Fruit fly (Drosophila melanogaster) whole organism, embryonic: Measurements from ENCODE around the gene CG18281.

Experiments used
- Adf1 ChIP-seq: fragments of 200-800 bp; sonication (Bioruptor generic); IDR thresholded peaks from 2 replicates; pipeline ENCODE4 v1.3.6; 2022; ENCODE audit warnings: missing biosample characterization, missing genetic modification characterization
- CG10147 ChIP-seq: fragments of 200-800 bp; sonication (Bioruptor generic); optimal IDR thresholded peaks from 2 replicates; lab custom pipeline; 2019; ENCODE audit warnings: missing biosample characterization, mild to moderate bottlenecking, missing genetic modification characterization, moderate library complexity
- CG10274 ChIP-seq: fragments of 200-800 bp; sonication (Bioruptor generic); optimal IDR thresholded peaks from 3 replicates; lab custom pipeline; 2017; ENCODE audit warnings: missing biosample characterization, mild to moderate bottlenecking, missing genetic modification characterization
- CG11085 ChIP-seq: fragments of 200-800 bp; sonication (Bioruptor generic); IDR thresholded peaks from 2 replicates; pipeline ENCODE4 v1.3.6; 2022; ENCODE audit warnings: missing biosample characterization, missing genetic modification characterization
- CG11456 ChIP-seq: fragments of 200-800 bp; sonication (Bioruptor generic); IDR thresholded peaks from 3 replicates; pipeline ENCODE4 v1.3.6; 2022; ENCODE audit warnings: missing biosample characterization, missing genetic modification characterization
- CG11560 ChIP-seq: fragments of 200-800 bp; sonication (Bioruptor generic); IDR thresholded peaks from 3 replicates; pipeline ENCODE4 v1.3.6; 2022; ENCODE audit warnings: missing biosample characterization, missing genetic modification characterization
- CG13894 ChIP-seq: fragments of 200-800 bp; sonication (Bioruptor generic); optimal IDR thresholded peaks from 3 replicates; lab custom pipeline; 2018; ENCODE audit warnings: missing biosample characterization, mild to moderate bottlenecking, missing genetic modification characterization, moderate library complexity
- CG14965 ChIP-seq: fragments of 200-800 bp; sonication (Bioruptor generic); optimal IDR thresholded peaks from 2 replicates; lab custom pipeline; 2016; ENCODE audit warnings: missing biosample characterization, missing genetic modification characterization, borderline replicate concordance
- CG1529 ChIP-seq: fragments of 200-800 bp; sonication (Bioruptor generic); optimal IDR thresholded peaks from 3 replicates; lab custom pipeline; 2018; ENCODE audit warnings: missing biosample characterization, missing genetic modification characterization
- CG17829 ChIP-seq: fragments of 200-800 bp; optimal IDR thresholded peaks from 2 replicates; lab custom pipeline; 2019; ENCODE audit warnings: missing biosample characterization, mild to moderate bottlenecking, missing genetic modification characterization, moderate library complexity
- CG18262 ChIP-seq: fragments of 200-800 bp; optimal IDR thresholded peaks from 3 replicates; lab custom pipeline; 2019; ENCODE audit warnings: missing biosample characterization, mild to moderate bottlenecking, missing genetic modification characterization, moderate library complexity
- CG18619 ChIP-seq: fragments of 200-800 bp; sonication (Bioruptor generic); optimal IDR thresholded peaks from 3 replicates; lab custom pipeline; 2017; ENCODE audit warnings: missing biosample characterization, mild to moderate bottlenecking, missing genetic modification characterization
- CG2889 ChIP-seq: fragments of 200-800 bp; sonication (Bioruptor generic); IDR thresholded peaks from 3 replicates; pipeline ENCODE4 v1.3.6; 2022; ENCODE audit warnings: missing biosample characterization, missing genetic modification characterization
- CG32772 ChIP-seq: fragments of 200-800 bp; sonication (Bioruptor generic); IDR thresholded peaks from 2 replicates; pipeline ENCODE4 v1.3.6; 2022; ENCODE audit warnings: missing biosample characterization, missing genetic modification characterization
- CG33213 ChIP-seq: fragments of 200-800 bp; sonication (Bioruptor generic); optimal IDR thresholded peaks from 3 replicates; lab custom pipeline; 2016; ENCODE audit warnings: missing biosample characterization, missing genetic modification characterization
- CG42726 ChIP-seq: fragments of 200-800 bp; sonication (Bioruptor generic); IDR thresholded peaks from 2 replicates; pipeline ENCODE4 v1.3.6; 2022; ENCODE audit warnings: missing biosample characterization, missing genetic modification characterization; ENCODE audit not compliant: partially characterized antibody
- CG43689 ChIP-seq: fragments of 200-800 bp; sonication (Bioruptor generic); IDR thresholded peaks from 2 replicates; pipeline ENCODE4 v1.3.6; 2022; ENCODE audit warnings: missing biosample characterization, missing genetic modification characterization
- CG4854 ChIP-seq: fragments of 200-800 bp; sonication (Bioruptor generic); optimal IDR thresholded peaks from 2 replicates; lab custom pipeline; 2016; ENCODE audit warnings: missing biosample characterization, missing genetic modification characterization, inconsistent platforms
- CG5245 ChIP-seq: fragments of 200-800 bp; sonication (Bioruptor generic); optimal IDR thresholded peaks from 3 replicates; lab custom pipeline; 2016; ENCODE audit warnings: missing biosample characterization, missing genetic modification characterization
- CG5953 ChIP-seq: fragments of 200-800 bp; sonication (Bioruptor generic); IDR thresholded peaks from 2 replicates; pipeline ENCODE4 v1.3.6; 2022; ENCODE audit warnings: missing biosample characterization, missing genetic modification characterization
- CG8388 ChIP-seq: fragments of 200-800 bp; sonication (Bioruptor generic); optimal IDR thresholded peaks from 2 replicates; lab custom pipeline; 2019; ENCODE audit warnings: missing biosample characterization, mild to moderate bottlenecking, missing genetic modification characterization, moderate library complexity
- CG8478 ChIP-seq: fragments of >200 bp; optimal IDR thresholded peaks from 2 replicates; lab custom pipeline; 2018
- CHES-1-like ChIP-seq: fragments of 200-800 bp; sonication (Bioruptor generic); optimal IDR thresholded peaks from 2 replicates; lab custom pipeline; 2016; ENCODE audit warnings: missing biosample characterization, missing genetic modification characterization
- CTCF ChIP-seq: fragments of 200-800 bp; sonication (Bioruptor generic); optimal IDR thresholded peaks from 2 replicates; lab custom pipeline; 2017; ENCODE audit warnings: missing biosample characterization, mild to moderate bottlenecking, missing genetic modification characterization, moderate library complexity
- Dref ChIP-seq: fragments of 200-800 bp; sonication (Bioruptor generic); IDR thresholded peaks from 2 replicates; pipeline ENCODE4 v1.3.6; 2022; ENCODE audit warnings: missing biosample characterization, missing genetic modification characterization
- Fer3 ChIP-seq: fragments of 200-800 bp; sonication (Bioruptor generic); optimal IDR thresholded peaks from 2 replicates; lab custom pipeline; 2018; ENCODE audit warnings: missing biosample characterization, mild to moderate bottlenecking, missing genetic modification characterization, moderate library complexity
- HLH4C ChIP-seq: fragments of 200-800 bp; sonication (Bioruptor generic); IDR thresholded peaks from 3 replicates; pipeline ENCODE4 v1.3.6; 2022; ENCODE audit warnings: missing biosample characterization, missing genetic modification characterization; ENCODE audit not compliant: partially characterized antibody
- HmgZ ChIP-seq: fragments of 200-800 bp; sonication (Bioruptor generic); optimal IDR thresholded peaks from 2 replicates; lab custom pipeline; 2018; ENCODE audit warnings: missing biosample characterization, mild to moderate bottlenecking, missing genetic modification characterization
- Mad ChIP-seq: fragments of 200-800 bp; sonication (Bioruptor generic); optimal IDR thresholded peaks from 2 replicates; lab custom pipeline; 2016; ENCODE audit warnings: missing biosample characterization, missing genetic modification characterization
- NFAT ChIP-seq: fragments of 200-800 bp; sonication (Bioruptor generic); IDR thresholded peaks from 2 replicates; pipeline ENCODE4 v1.3.6; 2022; ENCODE audit warnings: missing biosample characterization, missing genetic modification characterization
- Opbp ChIP-seq: fragments of 200-800 bp; sonication (Bioruptor generic); IDR thresholded peaks from 3 replicates; pipeline ENCODE4 v1.3.6; 2022; ENCODE audit warnings: missing biosample characterization, missing genetic modification characterization; ENCODE audit not compliant: partially characterized antibody
- PHDP ChIP-seq: fragments of 200-800 bp; sonication (Bioruptor generic); optimal IDR thresholded peaks from 3 replicates; lab custom pipeline; 2018; ENCODE audit warnings: missing biosample characterization, mild to moderate bottlenecking, missing genetic modification characterization, moderate library complexity
- Ssrp ChIP-seq: fragments of 200-800 bp; sonication (Bioruptor generic); optimal IDR thresholded peaks from 2 replicates; lab custom pipeline; 2018; ENCODE audit warnings: missing biosample characterization, mild to moderate bottlenecking, missing genetic modification characterization, moderate library complexity
- Vsx1 ChIP-seq: fragments of 200-800 bp; sonication (Bioruptor generic); optimal IDR thresholded peaks from 2 replicates; lab custom pipeline; 2017; ENCODE audit warnings: missing biosample characterization, mild to moderate bottlenecking, missing genetic modification characterization, missing genetic modification reagents
- ash1 ChIP-seq: fragments of 200-800 bp; sonication (Bioruptor generic); optimal IDR thresholded peaks from 2 replicates; lab custom pipeline; 2018; ENCODE audit warnings: missing biosample characterization, mild to moderate bottlenecking, missing genetic modification characterization
- bcd ChIP-seq: fragments of 200-800 bp; sonication (Bioruptor generic); optimal IDR thresholded peaks from 2 replicates; lab custom pipeline; 2017; ENCODE audit warnings: missing biosample characterization, mild to moderate bottlenecking, missing genetic modification characterization
- crp ChIP-seq, 2 experiments: fragments of 200-800 bp; sonication (Bioruptor generic); optimal IDR thresholded peaks; 2 replicates in 1 of 2; 3 replicates in 1 of 2; lab custom pipeline; 2017; ENCODE audit warnings: missing biosample characterization in 2 of 2, missing genetic modification characterization in 2 of 2, mild to moderate bottlenecking in 1 of 2, moderate library complexity in 1 of 2
- dan ChIP-seq: fragments of 200-800 bp; sonication (Bioruptor generic); IDR thresholded peaks from 2 replicates; pipeline ENCODE4 v1.3.6; 2022; ENCODE audit warnings: missing biosample characterization, missing genetic modification characterization
- dm ChIP-seq: fragments of 200-800 bp; sonication (Bioruptor generic); optimal IDR thresholded peaks from 3 replicates; lab custom pipeline; 2016; ENCODE audit warnings: missing biosample characterization, missing genetic modification characterization
- dpn ChIP-seq, 2 experiments: fragments of 200-800 bp; sonication (Bioruptor generic); optimal IDR thresholded peaks; 3 replicates each; lab custom pipeline; 2016; ENCODE audit warnings: missing biosample characterization in 2 of 2, missing genetic modification characterization in 2 of 2
- ewg ChIP-seq: fragments of 200-800 bp; sonication (Bioruptor generic); optimal IDR thresholded peaks from 3 replicates; lab custom pipeline; 2017; ENCODE audit warnings: mild to moderate bottlenecking, missing biosample characterization, missing genetic modification reagents, missing genetic modification characterization
- gt ChIP-seq: fragments of 200-800 bp; sonication (Bioruptor generic); IDR thresholded peaks from 2 replicates; pipeline ENCODE4 v1.3.6; 2022; ENCODE audit warnings: missing biosample characterization, missing genetic modification characterization
- ken ChIP-seq: fragments of 200-800 bp; sonication (Bioruptor generic); IDR thresholded peaks from 3 replicates; pipeline ENCODE4 v1.3.6; 2022; ENCODE audit warnings: missing biosample characterization, missing genetic modification characterization
- mam ChIP-seq: fragments of 200-800 bp; sonication (Bioruptor generic); optimal IDR thresholded peaks from 3 replicates; lab custom pipeline; 2016; ENCODE audit warnings: missing biosample characterization, missing genetic modification characterization
- nmo ChIP-seq: fragments of 200-800 bp; sonication (Bioruptor generic); optimal IDR thresholded peaks from 2 replicates; lab custom pipeline; 2018; ENCODE audit warnings: missing biosample characterization, mild to moderate bottlenecking, missing genetic modification characterization, moderate library complexity
- p53 ChIP-seq: fragments of 200-800 bp; sonication (Bioruptor generic); optimal IDR thresholded peaks from 2 replicates; lab custom pipeline; 2016; ENCODE audit warnings: missing biosample characterization, missing genetic modification characterization
- pho ChIP-seq: fragments of 200-800 bp; sonication (Bioruptor generic); optimal IDR thresholded peaks from 2 replicates; lab custom pipeline; 2016; ENCODE audit warnings: missing biosample characterization, missing genetic modification characterization
- pum ChIP-seq: fragments of 200-800 bp; sonication (Bioruptor generic); optimal IDR thresholded peaks from 2 replicates; lab custom pipeline; 2016; ENCODE audit warnings: missing biosample characterization, missing genetic modification characterization
- repo ChIP-seq: fragments of 200-800 bp; sonication (Bioruptor generic); optimal IDR thresholded peaks from 2 replicates; lab custom pipeline; 2016; ENCODE audit warnings: missing biosample characterization, missing genetic modification characterization
- zf30C ChIP-seq: fragments of 200-800 bp; sonication (Bioruptor generic); optimal IDR thresholded peaks from 3 replicates; lab custom pipeline; 2018; ENCODE audit warnings: missing biosample characterization, mild to moderate bottlenecking, missing genetic modification characterization

CG18281 gene

dm6 chr3L:20473021-20473799 is 26.4 kb upstream of the CG18281 start, which contains the start of the genes CG32428 and CG5969 (continued):
- TF ChIP-seq CG32772 (GFP tag; lab: Robert Waterston, UW) (peak; percentile 49; the same call in 1 of the 2 replicates), CHES-1-like (GFP tag; lab: Kevin White, UChicago) (no peak), CG17829 (tag; lab: Kevin White, UChicago) (peak; percentile 72), dm (GFP tag; lab: Kevin White, UChicago) (peak; percentile 35), CG18619 (GFP tag; lab: Kevin White, UChicago) (peak; percentile 58), CG5953 (GFP tag; lab: Robert Waterston, UW) (no peak), CG13894 (tag; lab: Kevin White, UChicago) (peak; percentile 53), CG18262 (peak; percentile 54), HmgZ (tag; lab: Kevin White, UChicago) (peak; percentile 20), CG5245 (no peak), zf30C (no peak), gt (GFP tag; lab: Robert Waterston, UW) (no peak), ewg (GFP tag; lab: Kevin White, UChicago) (peak; percentile 36), Opbp (GFP tag; lab: Robert Waterston, UW) (0 out of 3 replicates have a peak, but pooled peaks have one; percentile 5), Vsx1 (GFP tag; lab: Kevin White, UChicago) (no peak), dpn (GFP tag; optimal IDR thresholded peaks at IDR 0.05; lab: Kevin White, UChicago) (peak; percentile 47 to 59), ash1 (GFP tag; lab: Kevin White, UChicago) (no peak), ken (GFP tag; lab: Robert Waterston, UW) (no peak), CG10274 (GFP tag; lab: Kevin White, UChicago) (no peak), Adf1 (GFP tag; lab: Robert Waterston, UW) (no peak), repo (GFP tag; lab: Kevin White, UChicago) (no peak), Ssrp (peak; percentile 28), CG14965 (GFP tag; lab: Kevin White, UChicago) (no peak), CG2889 (GFP tag; lab: Robert Waterston, UW) (no peak; the same call in 2 of the 3 replicates), PHDP (tag; lab: Kevin White, UChicago) (peak; percentile 64), Fer3 (tag; lab: Kevin White, UChicago) (peak; percentile 73), HLH4C (GFP tag; lab: Robert Waterston, UW) (0 out of 3 replicates have a peak, but pooled peaks have one; percentile 8), CTCF (no peak), Mad (GFP tag; lab: Kevin White, UChicago) (no peak), crp (GFP tag; optimal IDR thresholded peaks at IDR 0.05; lab: Kevin White, UChicago) (peak in 1 of 2 experiments; percentile 74), CG11456 (GFP tag; lab: Robert Waterston, UW) (peak; percentile 71), dan (GFP tag; lab: Robert Waterston, UW) (no peak), bcd (GFP tag; lab: Kevin White, UChicago) (peak; percentile 56), CG8388 (GFP tag; lab: Kevin White, UChicago) (peak; percentile 21), CG33213 (GFP tag; lab: Kevin White, UChicago) (no peak), CG1529 (GFP tag; lab: Kevin White, UChicago) (no peak), mam (peak; percentile 43), pho (no peak), CG10147 (GFP tag; lab: Kevin White, UChicago) (peak; percentile 65), CG43689 (GFP tag; lab: Robert Waterston, UW) (no peak), pum (GFP tag; lab: Kevin White, UChicago) (peak; percentile 12), CG11560 (no peak), NFAT (GFP tag; lab: Robert Waterston, UW) (peak; percentile 71), p53 (GFP tag; lab: Kevin White, UChicago) (no peak), CG11085 (GFP tag; lab: Robert Waterston, UW) (peak; percentile 41; the same call in 1 of the 2 replicates), CG8478 (lab: Kevin White, UChicago) (no peak), CG42726 (GFP tag; lab: Robert Waterston, UW) (no peak), nmo (GFP tag; lab: Kevin White, UChicago) (peak; percentile 74), CG4854 (GFP tag; lab: Kevin White, UChicago) (no peak), Dref (GFP tag; lab: Robert Waterston, UW) (peak; percentile 38; the same call in 1 of the 2 replicates)
